Fruit fly (Drosophila melanogaster) whole organism, adult: ENCODE results near the gene Lip2.

Experiments
- CG12768 ChIP-seq: fragments of 200-800 bp; sonication (Bioruptor generic); optimal IDR thresholded peaks from 2 replicates; lab custom pipeline; 2017; ENCODE audit warnings: missing biosample characterization, missing genetic modification characterization, mild to moderate bottlenecking, moderate library complexity, missing genetic modification reagents
- CG14711 ChIP-seq: fragments of 200-800 bp; sonication (Bioruptor generic); optimal IDR thresholded peaks from 2 replicates; lab custom pipeline; 2018; ENCODE audit warnings: missing biosample characterization, mild to moderate bottlenecking, missing genetic modification characterization, moderate library complexity
- CG1620 ChIP-seq: fragments of 200-800 bp; sonication (Bioruptor generic); optimal IDR thresholded peaks from 2 replicates; lab custom pipeline; 2016; ENCODE audit warnings: missing biosample characterization, missing genetic modification characterization
- CG33017 ChIP-seq: fragments of 200-800 bp; sonication (Bioruptor generic); optimal IDR thresholded peaks from 2 replicates; lab custom pipeline; 2018; ENCODE audit warnings: missing biosample characterization, mild to moderate bottlenecking, missing genetic modification characterization, moderate library complexity
- CG5204 ChIP-seq: fragments of 200-800 bp; sonication (Bioruptor generic); optimal IDR thresholded peaks from 2 replicates; lab custom pipeline; 2016; ENCODE audit warnings: missing biosample characterization, missing genetic modification characterization
- Clk ChIP-seq: fragments of 200-800 bp; sonication (Bioruptor generic); optimal IDR thresholded peaks from 2 replicates; lab custom pipeline; 2017; ENCODE audit warnings: missing biosample characterization, missing genetic modification characterization
- tj ChIP-seq: fragments of 200-800 bp; sonication (Bioruptor generic); optimal IDR thresholded peaks from 3 replicates; lab custom pipeline; 2017; ENCODE audit warnings: missing biosample characterization, mild to moderate bottlenecking, missing genetic modification characterization, moderate library complexity

DNA sequence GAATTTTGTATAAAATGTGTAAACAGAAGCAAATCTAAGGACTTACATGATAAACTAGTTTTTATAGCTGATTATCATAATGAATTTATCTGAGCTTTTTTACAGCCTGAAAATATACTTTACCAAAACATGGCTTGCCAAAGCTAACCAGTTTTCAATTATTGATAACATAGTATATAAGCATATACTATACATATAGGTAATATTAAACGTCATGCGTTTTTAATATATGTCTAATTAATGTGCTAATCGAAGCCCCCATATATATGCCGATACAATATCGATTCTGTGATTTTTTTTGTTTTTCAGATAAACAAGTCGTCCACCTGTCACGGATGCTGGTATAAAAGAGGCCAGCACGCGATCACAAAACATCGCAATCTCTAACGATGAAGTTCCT lies 27.7 kb downstream of the Lip2 start, which contains the start of gene CG17107:
- no peak for TF ChIP-seq tj (GFP tag; lab: Kevin White, UChicago)
- TF ChIP-seq CG1620 (GFP tag; lab: Kevin White, UChicago), result no peak
- TF ChIP-seq CG33017 (tag; lab: Kevin White, UChicago), result no peak
- TF ChIP-seq CG12768 (GFP tag; lab: Kevin White, UChicago), result no peak
- TF ChIP-seq CG14711 (tag; lab: Kevin White, UChicago), result no peak
- TF ChIP-seq CG5204, result no peak
- TF ChIP-seq Clk (GFP tag; lab: Kevin White, UChicago), result no peak
